Fruit fly (Drosophila melanogaster): ENCODE data around the gene CG12268.
A peak's percentile ranks its signal among the peaks of the same experiment; 100 is the strongest.

CG12268 gene

dm6 chr3R:23933684-23934575 is 14.3 kb downstream of the CG12268 start, which contains the start of gene CG5854 (continued):
- TF ChIP-seq grn (GFP tag; optimal IDR thresholded peaks at IDR 0.05) (peak; percentile 52), CG8388 (GFP tag; optimal IDR thresholded peaks at IDR 0.05) (peak; percentile 78), dimm (GFP tag; IDR thresholded peaks at IDR 0.05) (peak; percentile 5; the same call in 1 of the 2 replicates), Awh (GFP tag; IDR thresholded peaks at IDR 0.05) (peak; percentile 92), scrt (GFP tag; optimal IDR thresholded peaks at IDR 0.05) (no peak), ci (GFP tag; IDR thresholded peaks at IDR 0.05) (peak; percentile 92), Trl (optimal IDR thresholded peaks at IDR 0.05) (no peak), Trl (GFP tag; optimal IDR thresholded peaks at IDR 0.05) (peak; percentile 76), Usf (GFP tag; optimal IDR thresholded peaks at IDR 0.05) (peak; percentile 24), Dbx (GFP tag; IDR thresholded peaks at IDR 0.05) (peak; percentile 38; the same call in 1 of the 3 replicates), CG9215 (GFP tag; IDR thresholded peaks at IDR 0.05) (0 out of 2 replicates have a peak, but pooled peaks have one; percentile 12), hbn (GFP tag; IDR thresholded peaks at IDR 0.05; ENCODE audit: partially characterized antibody) (no peak), CG10654 (GFP tag; optimal IDR thresholded peaks at IDR 0.05) (peak; percentile 66), Gsc (GFP tag; IDR thresholded peaks at IDR 0.05) (no peak), dan (GFP tag; IDR thresholded peaks at IDR 0.05) (no peak), CG15514 (GFP tag; optimal IDR thresholded peaks at IDR 0.05) (peak; percentile 68), Hey (tag; optimal IDR thresholded peaks at IDR 0.05) (peak; percentile 24), zen (tag; optimal IDR thresholded peaks at IDR 0.05) (peak; percentile 11), Hmx (GFP tag; optimal IDR thresholded peaks at IDR 0.05) (no peak), trem (tag; optimal IDR thresholded peaks at IDR 0.05) (peak; percentile 59), ash1 (GFP tag; optimal IDR thresholded peaks at IDR 0.05) (no peak), Fer1 (GFP tag; optimal IDR thresholded peaks at IDR 0.05) (peak; percentile 64), lbe (GFP tag; optimal IDR thresholded peaks at IDR 0.05) (peak; percentile 92), CG1792 (GFP tag; optimal IDR thresholded peaks at IDR 0.05) (peak; percentile 71), CG12299 (tag; optimal IDR thresholded peaks at IDR 0.05) (peak; percentile 27), CG6791 (GFP tag; IDR thresholded peaks at IDR 0.05; ENCODE audit: partially characterized antibody) (no peak), CG17612 (GFP tag; IDR thresholded peaks at IDR 0.05) (no peak), sr (GFP tag; IDR thresholded peaks at IDR 0.05) (peak; percentile 32; the same call in 1 of the 3 replicates), Bgb (GFP tag; IDR thresholded peaks at IDR 0.05; ENCODE audit: partially characterized antibody) (no peak), CG3281 (GFP tag; optimal IDR thresholded peaks at IDR 0.05) (peak; percentile 79), Adf1 (GFP tag; IDR thresholded peaks at IDR 0.05) (no peak; the same call in 1 of the 2 replicates), CHES-1-like (GFP tag; optimal IDR thresholded peaks at IDR 0.05) (peak; percentile 64), Dip2 (GFP tag; IDR thresholded peaks at IDR 0.05) (no peak), ATbp (GFP tag; optimal IDR thresholded peaks at IDR 0.05) (peak; percentile 92), CoRest (tag; optimal IDR thresholded peaks at IDR 0.05) (peak; percentile 52), CG33557 (GFP tag; optimal IDR thresholded peaks at IDR 0.05) (peak; percentile 44), zfh1 (GFP tag; IDR thresholded peaks at IDR 0.05) (peak; percentile 92), kni (GFP tag; optimal IDR thresholded peaks at IDR 0.05) (no peak), CG2116 (GFP tag; optimal IDR thresholded peaks at IDR 0.05) (peak; percentile 21), CG14667 (GFP tag; IDR thresholded peaks at IDR 0.05) (peak; percentile 64), Poxn (GFP tag; IDR thresholded peaks at IDR 0.05) (no peak), BEAF-32 (GFP tag; optimal IDR thresholded peaks at IDR 0.05) (peak; percentile 52), pzg (GFP tag; optimal IDR thresholded peaks at IDR 0.05) (peak; percentile 81), CG12104 (GFP tag; optimal IDR thresholded peaks at IDR 0.05) (no peak), Sox100B (GFP tag; optimal IDR thresholded peaks at IDR 0.05) (peak; percentile 52), fd3F (GFP tag; optimal IDR thresholded peaks at IDR 0.05) (peak; percentile 21), dpn (GFP tag; optimal IDR thresholded peaks at IDR 0.05) (peak; percentile 54 to 85), nmo (GFP tag; optimal IDR thresholded peaks at IDR 0.05) (peak; percentile 55), Ravus (GFP tag; IDR thresholded peaks at IDR 0.05) (no peak; the same call in 1 of the 2 replicates)

Data from whole organism, embryonic.